Worm (Caenorhabditis elegans) whole organism, L4 larva: ENCODE measurements around the gene ins-32.

Experiments
- D1046.2 ChIP-seq: fragments of 200-800 bp; sonication (Bioruptor generic); IDR thresholded peaks from 2 replicates; pipeline ENCODE4 v1.3.6; 2022; ENCODE audit warnings: missing genetic modification characterization, missing compliant biosample characterization
- F49E8.2 ChIP-seq: sonication (generic microtip); optimal IDR thresholded peaks from 2 replicates; lab custom pipeline; 2016; ENCODE audit warnings: missing compliant biosample characterization, mild to moderate bottlenecking, missing genetic modification characterization, borderline replicate concordance
- R02D3.7 ChIP-seq: fragments of 150-350 bp; sonication (generic microtip); optimal IDR thresholded peaks from 3 replicates; lab custom pipeline; 2014; ENCODE audit warnings: missing biosample characterization, missing genetic modification characterization
- T26A8.4 ChIP-seq: fragments of 200-800 bp; sonication (Bioruptor generic); IDR thresholded peaks from 2 replicates; pipeline ENCODE4 v1.3.6; 2022; ENCODE audit warnings: missing genetic modification characterization, missing compliant biosample characterization
- Y48G9A.11 ChIP-seq: fragments of 200-800 bp; sonication (Bioruptor generic); IDR thresholded peaks from 2 replicates; pipeline ENCODE4 v1.3.6; 2022; ENCODE audit warnings: missing genetic modification reagents, missing genetic modification characterization, missing compliant biosample characterization
- aha-1 ChIP-seq: fragments of 150-350 bp; peaks from one replicate; lab custom pipeline; 2014; ENCODE audit warnings: missing biosample characterization, missing genetic modification characterization
- cey-2 ChIP-seq: sonication (generic microtip); optimal IDR thresholded peaks from 3 replicates; lab custom pipeline; 2017; ENCODE audit warnings: missing genetic modification characterization, mild to moderate bottlenecking, missing compliant biosample characterization, antibody characterized with exemption, borderline replicate concordance; ENCODE audit not compliant: insufficient read depth
- dmd-6 ChIP-seq: fragments of 200-800 bp; sonication (Bioruptor generic); IDR thresholded peaks from 2 replicates; pipeline ENCODE4 v1.3.6; 2022; ENCODE audit warnings: missing genetic modification reagents, missing genetic modification characterization, missing compliant biosample characterization
- dmd-9 ChIP-seq: fragments of 200-800 bp; sonication (Bioruptor generic); IDR thresholded peaks from 2 replicates; pipeline ENCODE4 v1.3.6; 2022; ENCODE audit warnings: missing genetic modification reagents, missing genetic modification characterization, missing compliant biosample characterization
- dpl-1 ChIP-seq: fragments of 150-350 bp; optimal IDR thresholded peaks from 2 replicates; lab custom pipeline; 2014; ENCODE audit warnings: missing biosample characterization, missing genetic modification reagents, missing genetic modification characterization
- duxl-1 ChIP-seq: sonication (generic microtip); optimal IDR thresholded peaks from 2 replicates; lab custom pipeline; 2016; ENCODE audit warnings: mild to moderate bottlenecking, missing genetic modification characterization, moderate library complexity, missing compliant biosample characterization; ENCODE audit not compliant: poor library complexity
- fos-1 ChIP-seq: fragments of 150-350 bp; optimal IDR thresholded peaks from 2 replicates; lab custom pipeline; 2014; ENCODE audit warnings: missing biosample characterization, missing genetic modification characterization
- hif-1 ChIP-seq, 2 experiments: sonication (generic microtip); optimal IDR thresholded peaks; 2 replicates each; lab custom pipeline; 2016 to 2017; ENCODE audit warnings: missing compliant biosample characterization in 2 of 2, missing genetic modification characterization in 2 of 2, missing genetic modification reagents in 2 of 2, missing genotype in 2 of 2, mild to moderate bottlenecking in 1 of 2
- hlh-11 ChIP-seq: fragments of 200-800 bp; sonication (Bioruptor generic); optimal IDR thresholded peaks from 2 replicates; lab custom pipeline; 2018; ENCODE audit warnings: mild to moderate bottlenecking, missing genetic modification characterization, missing compliant biosample characterization
- hmg-1.1 ChIP-seq: fragments of 200-800 bp; sonication (Bioruptor generic); IDR thresholded peaks from 2 replicates; pipeline ENCODE4 v1.3.6; 2022; ENCODE audit warnings: missing genetic modification reagents, missing genetic modification characterization, missing compliant biosample characterization
- jun-1 ChIP-seq: fragments of 150-350 bp; optimal IDR thresholded peaks from 2 replicates; lab custom pipeline; 2014; ENCODE audit warnings: missing biosample characterization, missing genetic modification reagents, missing genetic modification characterization
- lin-13 ChIP-seq: fragments of 150-350 bp; optimal IDR thresholded peaks from 2 replicates; lab custom pipeline; 2014; ENCODE audit warnings: missing biosample characterization, missing genetic modification reagents, missing genetic modification characterization
- lin-15B ChIP-seq: fragments of 150-350 bp; sonication (generic microtip); optimal IDR thresholded peaks from 3 replicates; lab custom pipeline; 2014; ENCODE audit warnings: missing biosample characterization, missing genetic modification characterization
- lin-38 ChIP-seq: fragments of 200-800 bp; sonication (Bioruptor generic); IDR thresholded peaks from 2 replicates; pipeline ENCODE4 v1.3.6; 2022; ENCODE audit warnings: missing genetic modification reagents, missing genetic modification characterization, missing compliant biosample characterization
- lin-39 ChIP-seq: fragments of 150-350 bp; optimal IDR thresholded peaks from 2 replicates; lab custom pipeline; 2014; ENCODE audit warnings: missing biosample characterization, missing genetic modification reagents, missing genetic modification characterization
- mdl-1 ChIP-seq, 2 experiments: fragments of 150-350 bp in 1 of 2; sonication (generic microtip) in 1 of 2; optimal IDR thresholded peaks; 2 replicates each; lab custom pipeline; 2014 to 2017; ENCODE audit warnings: missing biosample characterization in 2 of 2, missing genetic modification characterization in 2 of 2
- mes-2 ChIP-seq: sonication (generic microtip); optimal IDR thresholded peaks from 2 replicates; lab custom pipeline; 2016; ENCODE audit warnings: missing genotype, mild to moderate bottlenecking, missing genetic modification characterization, missing compliant biosample characterization; ENCODE audit not compliant: poor library complexity, severe bottlenecking
- mxl-3 ChIP-seq: fragments of 200-800 bp; sonication (Bioruptor generic); optimal IDR thresholded peaks from 2 replicates; lab custom pipeline; 2018; ENCODE audit warnings: mild to moderate bottlenecking, missing genetic modification characterization, missing compliant biosample characterization
- nhr-28 ChIP-seq: fragments of 150-350 bp; optimal IDR thresholded peaks from 2 replicates; lab custom pipeline; 2014; ENCODE audit warnings: missing biosample characterization, missing genetic modification characterization
- nhr-41 ChIP-seq: fragments of 200-800 bp; sonication (Bioruptor generic); IDR thresholded peaks from 2 replicates; pipeline ENCODE4 v1.3.6; 2022; ENCODE audit warnings: missing genetic modification reagents, missing genetic modification characterization, missing compliant biosample characterization
- nhr-6 ChIP-seq: fragments of 150-350 bp; optimal IDR thresholded peaks from 2 replicates; lab custom pipeline; 2014; ENCODE audit warnings: missing biosample characterization, missing genetic modification characterization
- nhr-76 ChIP-seq: fragments of 150-350 bp; optimal IDR thresholded peaks from 2 replicates; lab custom pipeline; 2014; ENCODE audit warnings: missing biosample characterization, missing genetic modification characterization
- nhr-77 ChIP-seq: fragments of 150-350 bp; optimal IDR thresholded peaks from 2 replicates; lab custom pipeline; 2014; ENCODE audit warnings: missing biosample characterization, missing genetic modification characterization
- pha-4 ChIP-seq, 2 experiments: fragments of 150-350 bp in 1 of 2; fragments of 200-800 bp in 1 of 2; sonication (Bioruptor generic) in 1 of 2; IDR thresholded peaks in 1 of 2; optimal IDR thresholded peaks in 1 of 2; 2 replicates each; pipeline versions ENCODE4 v1.3.6 to Lab custom; 2014 to 2022; ENCODE audit warnings: missing genetic modification characterization in 2 of 2, missing genetic modification reagents in 2 of 2, missing biosample characterization in 1 of 2, missing compliant biosample characterization in 1 of 2
- rbr-2 ChIP-seq: sonication (generic microtip); optimal IDR thresholded peaks from 2 replicates; lab custom pipeline; 2016; ENCODE audit warnings: missing genotype, missing genetic modification characterization, missing compliant biosample characterization
- spr-1 ChIP-seq: sonication (generic microtip); optimal IDR thresholded peaks from 2 replicates; lab custom pipeline; 2016; ENCODE audit warnings: mild to moderate bottlenecking, missing genetic modification characterization, missing compliant biosample characterization
- unc-130 ChIP-seq: sonication (generic microtip); optimal IDR thresholded peaks from 2 replicates; lab custom pipeline; 2016; ENCODE audit warnings: missing genetic modification reagents, missing genetic modification characterization, missing compliant biosample characterization
- unc-62 ChIP-seq, 3 experiments: fragments of 150-350 bp in 1 of 3; sonication (generic microtip); optimal IDR thresholded peaks in 2 of 3; peaks in 1 of 3; 1 replicate in 1 of 3; 2 replicates in 2 of 3; lab custom pipeline; 2014 to 2017; ENCODE audit warnings: missing biosample characterization in 3 of 3, missing genetic modification characterization in 3 of 3, missing genetic modification reagents in 3 of 3, missing genotype in 1 of 3
- vab-7 ChIP-seq: fragments of 200-800 bp; sonication (Bioruptor generic); IDR thresholded peaks from 2 replicates; pipeline ENCODE4 v1.3.6; 2022; ENCODE audit warnings: missing genetic modification reagents, missing genetic modification characterization, missing compliant biosample characterization

The ins-32 gene

DNA sequence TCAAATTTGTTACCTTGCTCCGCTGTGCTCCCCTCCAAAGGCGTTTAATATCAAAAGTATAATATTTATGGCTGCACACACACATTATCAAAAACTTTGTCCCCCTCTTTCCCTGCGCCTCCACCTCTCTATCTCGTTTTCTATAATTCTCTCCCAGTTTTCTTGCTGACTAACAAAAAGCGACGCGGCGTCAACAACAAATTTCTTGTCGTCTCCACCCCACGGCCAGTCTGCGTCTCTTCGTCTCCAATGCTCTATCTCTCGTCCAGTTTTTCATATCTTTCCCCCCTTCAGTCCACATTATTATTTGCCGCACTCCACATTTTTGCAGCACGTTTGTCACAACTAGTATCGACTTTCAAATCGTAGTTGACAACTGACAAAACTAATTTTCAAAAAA, 7.4 kb upstream of the ins-32 start (continued):
- TF ChIP-seq D1046.2 (GFP tag; lab: Robert Waterston, UW) = no peak
- no peak for TF ChIP-seq dmd-9 (GFP tag; lab: Robert Waterston, UW)
- TF ChIP-seq Y48G9A.11 (GFP tag; lab: Robert Waterston, UW) = no peak

DNA sequence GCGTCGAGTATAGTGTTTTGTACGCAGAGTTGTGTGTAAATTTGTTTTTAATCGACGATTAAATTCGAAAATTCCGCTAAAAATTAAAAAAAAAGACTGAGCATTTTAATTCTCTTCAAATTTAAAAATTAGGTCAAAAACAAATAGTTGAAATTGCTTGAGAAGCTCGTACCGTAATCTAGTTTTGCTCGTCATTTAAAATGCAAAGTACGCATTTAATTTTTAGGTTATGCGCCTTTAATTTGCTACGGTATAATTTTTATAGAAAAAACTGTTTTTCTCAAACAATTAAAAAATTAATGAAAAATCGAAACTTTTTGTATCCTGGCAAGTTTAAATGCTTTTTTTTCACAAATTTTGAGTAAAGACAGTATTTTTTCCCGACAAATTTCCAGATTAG, 5.5 kb upstream of the ins-32 start:
- TF ChIP-seq lin-38 (GFP tag; lab: Robert Waterston, UW) (0 out of 2 replicates have a peak, but pooled peaks have one; percentile 12), F49E8.2 (tag; lab: Kevin White, UChicago) (peak; percentile 56), dmd-6 (GFP tag; lab: Robert Waterston, UW) (no peak)

DNA sequence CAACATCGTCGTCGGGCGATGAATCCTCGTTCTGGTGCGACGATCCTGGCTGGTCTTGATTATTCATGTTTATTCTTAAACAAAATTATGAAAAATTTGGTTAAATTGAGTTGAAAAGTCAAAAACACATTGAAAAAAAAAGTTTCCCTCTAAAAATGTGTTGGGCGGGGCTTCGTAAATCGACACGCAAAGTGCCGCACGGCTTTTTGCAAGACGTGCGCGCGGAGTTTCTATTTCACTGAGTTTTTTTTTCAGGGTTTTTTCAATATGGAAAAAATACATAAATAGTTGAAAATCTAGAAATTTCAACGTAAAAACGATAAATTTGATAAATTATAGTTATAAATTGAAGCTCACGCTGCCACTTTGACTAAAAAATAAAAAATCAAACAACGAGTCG, 5.0 kb upstream of the ins-32 start, which contains the start of gene F54D10.5:
Gene F54D10.5 (minus strand): TSS at position 74 of the 400 bp plus-strand sequence.
- TF ChIP-seq dpl-1 (GFP tag; lab: Kevin White, UChicago) (peak; percentile 95), spr-1 (tag; lab: Kevin White, UChicago) (peak; percentile 45), fos-1 (tag; lab: Kevin White, UChicago) (peak; percentile 7), hif-1 (tag; optimal IDR thresholded peaks at IDR 0.05; lab: Kevin White, UChicago) (peak in 1 of 2 experiments; percentile 18), mdl-1 (tag; optimal IDR thresholded peaks at IDR 0.05; lab: Kevin White, UChicago) (peak in 1 of 2 experiments; percentile 12), nhr-28 (tag; lab: Kevin White, UChicago) (peak; percentile 28), hmg-1.1 (peak; percentile 51; the same call in 1 of the 2 replicates), T26A8.4 (GFP tag; lab: Robert Waterston, UW) (peak; percentile 63), R02D3.7 (peak; percentile 95), aha-1 (tag; lab: Kevin White, UChicago) (peak; percentile 93), nhr-6 (tag; lab: Kevin White, UChicago) (peak; percentile 46), mxl-3 (GFP tag; lab: Kevin White, UChicago) (no peak), Y48G9A.11 (GFP tag; lab: Robert Waterston, UW) (no peak), nhr-77 (tag; lab: Kevin White, UChicago) (peak; percentile 12), hlh-11 (peak; percentile 35), D1046.2 (GFP tag; lab: Robert Waterston, UW) (no peak), rbr-2 (tag; lab: Kevin White, UChicago) (peak; percentile 63), lin-13 (GFP tag; lab: Kevin White, UChicago) (peak; percentile 31), vab-7 (GFP tag; lab: Robert Waterston, UW) (no peak), mes-2 (tag; lab: Kevin White, UChicago) (peak; percentile 91), nhr-41 (no peak), pha-4 (GFP tag; IDR thresholded peaks at IDR 0.05; lab: Robert Waterston, UW) (peak; percentile 35; the same call in 1 of the 2 replicates), pha-4 (tag; optimal IDR thresholded peaks at IDR 0.05; lab: Kevin White, UChicago) (no peak), duxl-1 (tag; lab: Kevin White, UChicago) (peak; percentile 84), lin-15B (tag; lab: Kevin White, UChicago) (no peak), unc-130 (peak; percentile 48)

DNA sequence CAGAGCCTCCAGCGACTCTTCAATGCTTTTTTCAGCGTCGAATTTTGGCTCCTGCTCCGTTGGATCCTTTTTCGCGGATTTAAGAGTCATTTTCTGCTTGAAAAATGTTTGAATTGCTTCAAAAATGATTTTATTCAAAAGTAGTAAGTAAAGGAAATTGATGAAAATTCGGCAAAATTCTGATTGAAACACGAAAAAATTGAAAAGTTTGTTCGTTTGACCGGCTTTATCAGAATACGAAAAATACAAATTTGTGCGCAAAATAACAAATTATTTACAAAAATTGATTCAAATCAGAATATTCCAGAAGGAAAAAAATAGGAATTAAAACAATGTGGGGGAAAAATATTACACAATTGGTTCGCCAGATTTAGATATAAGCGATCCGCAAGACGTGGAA, 3.8 kb upstream of the ins-32 start, which contains the start of gene F54D10.4:
Gene F54D10.4 (minus strand): TSS at position 101 of the 400 bp plus-strand sequence.
- TF ChIP-seq aha-1 (tag; lab: Kevin White, UChicago) = peak; percentile 82
- no peak for TF ChIP-seq cey-2 (tag; lab: Kevin White, UChicago)
- TF ChIP-seq lin-39 (tag; lab: Kevin White, UChicago) = no peak

DNA sequence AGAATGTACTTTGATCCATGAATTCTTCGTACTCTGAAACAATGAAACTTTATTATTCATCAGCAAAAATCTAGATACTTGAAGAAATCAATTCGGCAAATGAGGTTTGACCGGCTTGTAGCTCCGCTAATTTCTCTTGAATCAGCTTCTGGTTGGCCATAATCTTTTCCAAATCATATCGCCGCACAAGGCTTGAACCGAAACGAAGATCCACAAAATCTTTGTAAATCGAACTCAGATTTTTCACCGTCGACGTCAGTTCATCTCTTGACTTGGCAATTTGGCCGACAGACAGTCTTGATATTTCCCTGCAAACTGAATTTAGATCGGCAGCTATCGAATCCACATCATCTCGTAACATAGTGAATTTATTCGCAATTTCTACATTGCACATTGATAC, 2.4 kb upstream of the ins-32 start:
- peak in 1 of 2 experiments; percentile 96 for TF ChIP-seq unc-62 (GFP tag; optimal IDR thresholded peaks at IDR 0.05 in 1 of 2; lab: Kevin White, UChicago)
- no peak for TF ChIP-seq unc-62 (tag; optimal IDR thresholded peaks at IDR 0.05; lab: Kevin White, UChicago)
- no peak for TF ChIP-seq hlh-11
- no peak for TF ChIP-seq nhr-76
- no peak for TF ChIP-seq Y48G9A.11 (GFP tag; lab: Robert Waterston, UW)
- TF ChIP-seq jun-1 (tag; lab: Kevin White, UChicago) = no peak
